Worm (Caenorhabditis elegans): ENCODE measurements around the gene F54D10.4.

- TF ChIP-seq nhr-76 (tag; optimal IDR thresholded peaks at IDR 0.05) (no peak), R02D3.7 (tag; optimal IDR thresholded peaks at IDR 0.05) (no peak), nhr-6 (tag; optimal IDR thresholded peaks at IDR 0.05) (no peak), daf-12 (tag; optimal IDR thresholded peaks at IDR 0.05) (no peak)
Observed at ce11 chrII:3808643-3809042, 1.8 kb upstream of the F54D10.4 start.

Data from whole organism, L4 larva.